Worm (Caenorhabditis elegans): ENCODE measurements around the gene C08B6.10.

The C08B6.10 gene

ce11 chrV:10168870-10169269 is 43.6 kb downstream of the C08B6.10 start:
- TF ChIP-seq nhr-71 (tag; optimal IDR thresholded peaks at IDR 0.05): peak; percentile 13
- TF ChIP-seq aly-2 (tag; optimal IDR thresholded peaks at IDR 0.05): peak; percentile 34
- no peak for TF ChIP-seq egl-13 (tag; optimal IDR thresholded peaks at IDR 0.05)
- no peak for TF ChIP-seq nhr-77 (tag; optimal IDR thresholded peaks at IDR 0.05)
- peak in 1 of 2 experiments; percentile 16 for TF ChIP-seq lsy-2 (tag; optimal IDR thresholded peaks at IDR 0.05)
- peak; percentile 41 for TF ChIP-seq nhr-47 (tag; optimal IDR thresholded peaks at IDR 0.05)
- no peak for TF ChIP-seq sup-37 (GFP tag; optimal IDR thresholded peaks at IDR 0.05)

ce11 chrV:10173653-10174052 is 48.4 kb downstream of the C08B6.10 start, which contains the start of gene egl-3:
Gene egl-3 (minus strand): TSS chrV:10173753.
- TF ChIP-seq hlh-17 (GFP tag; optimal IDR thresholded peaks at IDR 0.05; ENCODE audit: borderline replicate concordance) (no peak), nhr-19 (GFP tag; conservative IDR thresholded peaks at IDR 0.05) (no peak), sup-37 (GFP tag; optimal IDR thresholded peaks at IDR 0.05) (no peak), pag-3 (tag; optimal IDR thresholded peaks at IDR 0.05; ENCODE audit: borderline replicate concordance, insufficient read depth) (no peak), lin-39 (tag; optimal IDR thresholded peaks at IDR 0.05) (no peak)

- TF ChIP-seq swsn-7 (tag; optimal IDR thresholded peaks at IDR 0.05): peak; percentile 85
- peak; percentile 55 for TF ChIP-seq irx-1 (tag; optimal IDR thresholded peaks at IDR 0.05)
- no peak for TF ChIP-seq F16B12.6 (tag; optimal IDR thresholded peaks at IDR 0.05)
- no peak for TF ChIP-seq nhr-12 (tag; optimal IDR thresholded peaks at IDR 0.05)
- no peak for TF ChIP-seq nhr-76 (tag; optimal IDR thresholded peaks at IDR 0.05)
- TF ChIP-seq lir-3 (tag; optimal IDR thresholded peaks at IDR 0.05; ENCODE audit: poor library complexity): no peak
- no peak for TF ChIP-seq unc-62 (GFP tag; optimal IDR thresholded peaks at IDR 0.05)
- TF ChIP-seq nhr-85 (tag): no peak
- TF ChIP-seq egl-27 (tag; optimal IDR thresholded peaks at IDR 0.05): peak in 1 of 2 experiments; percentile 27
- peak; percentile 70 for TF ChIP-seq ces-1 (GFP tag; optimal IDR thresholded peaks at IDR 0.05)
- TF ChIP-seq hlh-17 (GFP tag; optimal IDR thresholded peaks at IDR 0.05; ENCODE audit: borderline replicate concordance): no peak
- peak; percentile 90 for TF ChIP-seq nhr-71 (tag; optimal IDR thresholded peaks at IDR 0.05)
- peak; percentile 68 for TF ChIP-seq dsc-1 (tag; optimal IDR thresholded peaks at IDR 0.05)
- TF ChIP-seq efl-1 (optimal IDR thresholded peaks at IDR 0.05): peak; percentile 44 to 53
- peak in 1 of 2 experiments; percentile 19 for TF ChIP-seq efl-1 (GFP tag; optimal IDR thresholded peaks at IDR 0.05 in 1 of 2)
- peak; percentile 55 for TF ChIP-seq mep-1 (tag; optimal IDR thresholded peaks at IDR 0.05)
- TF ChIP-seq unc-130 (tag; optimal IDR thresholded peaks at IDR 0.05): no peak
- no peak for TF ChIP-seq C16A3.4 (tag; optimal IDR thresholded peaks at IDR 0.05)
- no peak for TF ChIP-seq ceh-90 (tag; optimal IDR thresholded peaks at IDR 0.05)
- TF ChIP-seq unc-86 (tag; optimal IDR thresholded peaks at IDR 0.05): peak; percentile 94
- no peak for TF ChIP-seq nhr-84 (tag; optimal IDR thresholded peaks at IDR 0.05)
- TF ChIP-seq fkh-10 (GFP tag; optimal IDR thresholded peaks at IDR 0.05): peak; percentile 97
- TF ChIP-seq ceh-8 (GFP tag; optimal IDR thresholded peaks at IDR 0.05): peak; percentile 77
- TF ChIP-seq mdl-1 (tag; optimal IDR thresholded peaks at IDR 0.05): peak in 1 of 2 experiments; percentile 51
- TF ChIP-seq ztf-11 (tag; optimal IDR thresholded peaks at IDR 0.05): peak in 1 of 2 experiments; percentile 25
- peak; percentile 87 for TF ChIP-seq nhr-47 (tag; optimal IDR thresholded peaks at IDR 0.05)
- TF ChIP-seq fkh-4 (tag; optimal IDR thresholded peaks at IDR 0.05; ENCODE audit: borderline replicate concordance): no peak
- no peak for TF ChIP-seq rnt-1 (tag; optimal IDR thresholded peaks at IDR 0.05)
- peak; percentile 43 for TF ChIP-seq sox-4 (tag; optimal IDR thresholded peaks at IDR 0.05)
- peak; percentile 78 for TF ChIP-seq isw-1 (GFP tag; IDR thresholded peaks at IDR 0.05)
- TF ChIP-seq lsy-2 (tag; optimal IDR thresholded peaks at IDR 0.05): peak; percentile 56 to 78
- TF ChIP-seq elt-3 (tag; optimal IDR thresholded peaks at IDR 0.05): no peak
- peak; percentile 98 for TF ChIP-seq fkh-8 (tag; optimal IDR thresholded peaks at IDR 0.05)
- peak; percentile 45 for TF ChIP-seq snpc-4 (tag; optimal IDR thresholded peaks at IDR 0.05)
- peak; percentile 76 for TF ChIP-seq ztf-4 (tag; optimal IDR thresholded peaks at IDR 0.05)
- no peak for TF ChIP-seq unc-30 (tag; optimal IDR thresholded peaks at IDR 0.05)
- peak; percentile 46; the same call in 1 of the 2 replicates for TF ChIP-seq ceh-88 (GFP tag; IDR thresholded peaks at IDR 0.05)
- no peak for TF ChIP-seq pqm-1 (tag; optimal IDR thresholded peaks at IDR 0.05)
- no peak for TF ChIP-seq ets-5 (GFP tag; IDR thresholded peaks at IDR 0.05)
- TF ChIP-seq ceh-82 (tag; optimal IDR thresholded peaks at IDR 0.05): peak; percentile 44 to 81 (median 54)
- peak; percentile 53 for TF ChIP-seq mef-2 (tag; optimal IDR thresholded peaks at IDR 0.05)
- TF ChIP-seq snu-23 (GFP tag; optimal IDR thresholded peaks at IDR 0.05): peak; percentile 71
Measured at ce11 chrV:10174632-10175075, 49.4 kb downstream of the C08B6.10 start.

All from whole organism, L1 larva.